Worm (Caenorhabditis elegans) whole organism, L1 larva: ENCODE data around the gene acs-11.

ENCODE experiments used
- aly-2 ChIP-seq: fragments of 150-350 bp; optimal IDR thresholded peaks from 2 replicates; lab custom pipeline; 2014; ENCODE audit warnings: missing biosample characterization, missing genetic modification characterization
- ama-1 ChIP-seq: fragments of 150-350 bp; optimal IDR thresholded peaks from 2 replicates; lab custom pipeline; 2014
- nhr-19 ChIP-seq: fragments of 200-800 bp; sonication (Bioruptor generic); conservative IDR thresholded peaks from 2 replicates; pipeline ENCODE4 v1.3.6; 2022; ENCODE audit warnings: missing genetic modification characterization, missing compliant biosample characterization
- sup-37 ChIP-seq: fragments of 200-800 bp; sonication (Bioruptor generic); optimal IDR thresholded peaks from 2 replicates; lab custom pipeline; 2018; ENCODE audit warnings: mild to moderate bottlenecking, missing genetic modification characterization, missing compliant biosample characterization
- unc-130 ChIP-seq: fragments of 150-350 bp; optimal IDR thresholded peaks from 2 replicates; lab custom pipeline; 2017; ENCODE audit warnings: missing biosample characterization, missing genetic modification characterization, inconsistent platforms
- zag-1 ChIP-seq: fragments of 150-350 bp; optimal IDR thresholded peaks from 2 replicates; lab custom pipeline; 2014; ENCODE audit warnings: missing biosample characterization, missing genetic modification characterization
- ztf-11 ChIP-seq, 2 experiments: sonication (generic microtip); optimal IDR thresholded peaks; 2 replicates each; lab custom pipeline; 2016 to 2017; ENCODE audit warnings: missing genetic modification characterization in 2 of 2, missing biosample characterization in 1 of 2, missing compliant biosample characterization in 1 of 2

DNA sequence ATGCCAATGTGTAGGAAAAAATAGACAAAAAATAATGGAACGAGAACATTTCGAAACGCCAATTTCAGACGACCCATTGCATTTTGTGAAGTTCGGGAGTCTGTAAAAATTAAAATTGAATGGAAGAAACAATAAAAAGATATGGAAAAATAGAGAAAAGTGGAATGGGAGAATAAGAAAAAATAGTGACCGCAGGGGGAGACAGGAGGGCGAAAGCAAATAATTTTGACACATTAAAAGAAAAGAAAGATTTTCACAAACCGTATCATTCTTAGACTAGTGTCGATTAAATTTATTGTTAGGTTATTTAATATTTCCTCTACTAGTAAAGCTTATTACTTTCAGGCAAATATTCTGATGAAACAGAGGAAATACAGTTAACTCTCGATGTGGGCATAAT is 8.1 kb upstream of the acs-11 start, which contains the start of gene F41C3.11:
- TF ChIP-seq nhr-19, result no peak
- no peak for TF ChIP-seq aly-2 (tag; lab: Kevin White, UChicago)
- TF ChIP-seq sup-37 (GFP tag; lab: Kevin White, UChicago), result no peak
- TF ChIP-seq ama-1, result no peak
- no peak for TF ChIP-seq ztf-11 (tag; optimal IDR thresholded peaks at IDR 0.05; lab: Kevin White, UChicago)
- no peak for TF ChIP-seq unc-130
- no peak for TF ChIP-seq zag-1 (tag; lab: Kevin White, UChicago)
